Fruit fly (Drosophila melanogaster) whole organism, embryonic: ENCODE results near the gene CG17300.

Experiments used
- Aef1 ChIP-seq: fragments of 200-800 bp; sonication (Bioruptor generic); IDR thresholded peaks from 3 replicates; pipeline ENCODE4 v1.3.6; 2022; ENCODE audit warnings: missing biosample characterization, missing genetic modification characterization
- Asciz ChIP-seq: fragments of 200-800 bp; sonication (Bioruptor generic); optimal IDR thresholded peaks from 2 replicates; lab custom pipeline; 2017; ENCODE audit warnings: missing biosample characterization, mild to moderate bottlenecking, missing genetic modification characterization, missing genetic modification reagents
- Atf-2 ChIP-seq: fragments of 200-800 bp; sonication (Bioruptor generic); optimal IDR thresholded peaks from 2 replicates; lab custom pipeline; 2016; ENCODE audit warnings: missing biosample characterization, missing genetic modification characterization
- Atf3 ChIP-seq: fragments of 200-800 bp; sonication (Bioruptor generic); optimal IDR thresholded peaks from 3 replicates; lab custom pipeline; 2016; ENCODE audit warnings: missing biosample characterization, missing genetic modification characterization
- Blimp-1 ChIP-seq: fragments of 200-800 bp; sonication (Bioruptor generic); optimal IDR thresholded peaks from 3 replicates; lab custom pipeline; 2018; ENCODE audit warnings: missing biosample characterization, missing genetic modification characterization, mild to moderate bottlenecking, moderate library complexity, missing genetic modification reagents
- CG12155 ChIP-seq: fragments of 200-800 bp; sonication (Bioruptor generic); optimal IDR thresholded peaks from 3 replicates; lab custom pipeline; 2016; ENCODE audit warnings: missing biosample characterization, missing genetic modification characterization
- CG14014 ChIP-seq: fragments of 200-800 bp; sonication (Bioruptor generic); IDR thresholded peaks from 2 replicates; pipeline ENCODE4 v1.3.6; 2022; ENCODE audit warnings: missing biosample characterization, missing genetic modification characterization
- CG16863 ChIP-seq: fragments of 200-800 bp; sonication (Bioruptor generic); optimal IDR thresholded peaks from 3 replicates; lab custom pipeline; 2016; ENCODE audit warnings: missing biosample characterization, missing genetic modification characterization
- CG2712 ChIP-seq: fragments of 200-800 bp; optimal IDR thresholded peaks from 3 replicates; lab custom pipeline; 2019; ENCODE audit warnings: missing biosample characterization, mild to moderate bottlenecking, missing genetic modification characterization, moderate library complexity
- CG30403 ChIP-seq: fragments of 200-800 bp; sonication (Bioruptor generic); optimal IDR thresholded peaks from 3 replicates; lab custom pipeline; 2016; ENCODE audit warnings: missing biosample characterization, missing genetic modification characterization
- CG32532 ChIP-seq: fragments of 200-800 bp; sonication (Bioruptor generic); IDR thresholded peaks from 2 replicates; pipeline ENCODE4 v1.3.6; 2022; ENCODE audit warnings: missing biosample characterization, missing genetic modification characterization
- CG32767 ChIP-seq: fragments of 200-800 bp; sonication (Bioruptor generic); IDR thresholded peaks from 2 replicates; pipeline ENCODE4 v1.3.6; 2022; ENCODE audit warnings: missing biosample characterization, missing genetic modification characterization
- CG3281 ChIP-seq: fragments of 200-800 bp; sonication (Bioruptor generic); optimal IDR thresholded peaks from 3 replicates; lab custom pipeline; 2017; ENCODE audit warnings: missing biosample characterization, mild to moderate bottlenecking, missing genetic modification characterization
- CG4617 ChIP-seq: fragments of 200-800 bp; sonication (Bioruptor generic); optimal IDR thresholded peaks from 3 replicates; lab custom pipeline; 2016; ENCODE audit warnings: missing biosample characterization, missing genetic modification characterization, borderline replicate concordance
- CG4730 ChIP-seq: fragments of 200-800 bp; sonication (Bioruptor generic); IDR thresholded peaks from 2 replicates; pipeline ENCODE4 v1.3.6; 2022; ENCODE audit warnings: missing biosample characterization, missing genetic modification characterization
- CG7745 ChIP-seq: fragments of 200-800 bp; sonication (Bioruptor generic); optimal IDR thresholded peaks from 2 replicates; lab custom pipeline; 2018; ENCODE audit warnings: missing biosample characterization, mild to moderate bottlenecking, missing genetic modification characterization, moderate library complexity
- CG7786 ChIP-seq: fragments of 200-800 bp; sonication (Bioruptor generic); optimal IDR thresholded peaks from 2 replicates; lab custom pipeline; 2016; ENCODE audit warnings: missing biosample characterization, missing genetic modification characterization
- CG8290 ChIP-seq, 3 experiments: fragments of 200-800 bp; sonication (Bioruptor generic); optimal IDR thresholded peaks; 2 replicates each; lab custom pipeline; 2016 to 2019; ENCODE audit warnings: missing biosample characterization in 3 of 3, missing genetic modification characterization in 3 of 3, mild to moderate bottlenecking in 2 of 3, moderate library complexity in 1 of 3
- CG8478 ChIP-seq: fragments of >200 bp; optimal IDR thresholded peaks from 2 replicates; lab custom pipeline; 2018
- Chrac-16 ChIP-seq: fragments of 200-800 bp; sonication (Bioruptor generic); optimal IDR thresholded peaks from 3 replicates; lab custom pipeline; 2016; ENCODE audit warnings: missing biosample characterization, missing genetic modification characterization
- D19B ChIP-seq: fragments of 200-800 bp; sonication (Bioruptor generic); optimal IDR thresholded peaks from 2 replicates; lab custom pipeline; 2017; ENCODE audit warnings: missing biosample characterization, mild to moderate bottlenecking, missing genetic modification characterization
- Doc2 ChIP-seq: fragments of 200-800 bp; sonication (Bioruptor generic); IDR thresholded peaks from 2 replicates; pipeline ENCODE4 v1.3.6; 2022; ENCODE audit warnings: missing biosample characterization, missing genetic modification characterization
- Dref ChIP-seq: fragments of 200-800 bp; sonication (Bioruptor generic); IDR thresholded peaks from 2 replicates; pipeline ENCODE4 v1.3.6; 2022; ENCODE audit warnings: missing biosample characterization, missing genetic modification characterization
- Fer1 ChIP-seq: fragments of 200-800 bp; sonication (Bioruptor generic); optimal IDR thresholded peaks from 2 replicates; lab custom pipeline; 2017; ENCODE audit warnings: missing biosample characterization, mild to moderate bottlenecking, missing genetic modification characterization
- HLHmδ ChIP-seq: fragments of 200-800 bp; sonication (Bioruptor generic); optimal IDR thresholded peaks from 2 replicates; lab custom pipeline; 2018; ENCODE audit warnings: missing biosample characterization, mild to moderate bottlenecking, missing genetic modification characterization, moderate library complexity
- MTF-1 ChIP-seq: fragments of 200-800 bp; sonication (Bioruptor generic); optimal IDR thresholded peaks from 2 replicates; lab custom pipeline; 2018; ENCODE audit warnings: missing biosample characterization, mild to moderate bottlenecking, missing genetic modification characterization, borderline replicate concordance
- Med ChIP-seq: fragments of 200-800 bp; sonication (Bioruptor generic); peaks from one replicate; lab custom pipeline; 2016; ENCODE audit warnings: missing biosample characterization, missing genetic modification characterization, mild to moderate bottlenecking, inconsistent platforms, moderate library complexity
- Mes4 ChIP-seq: fragments of 200-800 bp; sonication (Bioruptor generic); optimal IDR thresholded peaks from 2 replicates; lab custom pipeline; 2016; ENCODE audit warnings: missing biosample characterization, missing genetic modification characterization
- Stat92E ChIP-seq, 3 experiments: fragments of >200 bp in 2 of 3; fragments of 200-800 bp in 1 of 3; sonication (Bioruptor generic) in 1 of 3; optimal IDR thresholded peaks; 2 replicates each; lab custom pipeline; 2017 to 2019; ENCODE audit warnings: missing biosample characterization in 3 of 3, missing genetic modification characterization in 3 of 3, mild to moderate bottlenecking in 1 of 3, moderate library complexity in 1 of 3
- ac ChIP-seq: fragments of 200-800 bp; sonication (Bioruptor generic); optimal IDR thresholded peaks from 3 replicates; lab custom pipeline; 2017; ENCODE audit warnings: missing biosample characterization, mild to moderate bottlenecking, missing genetic modification characterization
- bcd ChIP-seq: fragments of 200-800 bp; sonication (Bioruptor generic); optimal IDR thresholded peaks from 2 replicates; lab custom pipeline; 2017; ENCODE audit warnings: missing biosample characterization, mild to moderate bottlenecking, missing genetic modification characterization
- cg ChIP-seq: fragments of 200-800 bp; sonication (Bioruptor generic); optimal IDR thresholded peaks from 3 replicates; lab custom pipeline; 2019; ENCODE audit warnings: missing biosample characterization, mild to moderate bottlenecking, missing genetic modification characterization, moderate library complexity
- chif ChIP-seq, 2 experiments: fragments of 200-800 bp; sonication (Bioruptor generic); optimal IDR thresholded peaks; 3 replicates each; lab custom pipeline; 2016; ENCODE audit warnings: missing biosample characterization in 2 of 2, missing genetic modification characterization in 2 of 2
- chinmo ChIP-seq: fragments of 200-800 bp; sonication (Bioruptor generic); IDR thresholded peaks from 4 replicates; pipeline ENCODE4 v1.3.6; 2022; ENCODE audit warnings: missing biosample characterization, missing genetic modification characterization; ENCODE audit not compliant: partially characterized antibody
- ci ChIP-seq: fragments of 200-800 bp; sonication (Bioruptor generic); IDR thresholded peaks from 3 replicates; pipeline ENCODE4 v1.3.6; 2022; ENCODE audit warnings: missing biosample characterization, missing genetic modification characterization
- en ChIP-seq: fragments of 200-800 bp; sonication (Bioruptor generic); optimal IDR thresholded peaks from 2 replicates; lab custom pipeline; 2016; ENCODE audit warnings: missing biosample characterization, missing genetic modification characterization
- inv ChIP-seq: fragments of 200-800 bp; sonication (Bioruptor generic); IDR thresholded peaks from 2 replicates; pipeline ENCODE4 v1.3.6; 2022; ENCODE audit warnings: missing biosample characterization, missing genetic modification characterization; ENCODE audit not compliant: partially characterized antibody
- jing ChIP-seq: fragments of 200-800 bp; sonication (Bioruptor generic); optimal IDR thresholded peaks from 2 replicates; lab custom pipeline; 2018; ENCODE audit warnings: missing biosample characterization, mild to moderate bottlenecking, missing genetic modification characterization
- knrl ChIP-seq: fragments of 200-800 bp; sonication (Bioruptor generic); IDR thresholded peaks from 3 replicates; pipeline ENCODE4 v1.3.6; 2022; ENCODE audit warnings: missing biosample characterization, missing genetic modification characterization; ENCODE audit not compliant: partially characterized antibody
- mld ChIP-seq: fragments of 200-800 bp; sonication (Bioruptor generic); IDR thresholded peaks from 3 replicates; pipeline ENCODE4 v1.3.6; 2022; ENCODE audit warnings: missing biosample characterization, missing genetic modification characterization; ENCODE audit not compliant: partially characterized antibody
- pita ChIP-seq: fragments of 200-800 bp; sonication (Bioruptor generic); optimal IDR thresholded peaks from 2 replicates; lab custom pipeline; 2017; ENCODE audit warnings: missing biosample characterization, mild to moderate bottlenecking, missing genetic modification characterization
- pnt ChIP-seq: fragments of 200-800 bp; sonication (Bioruptor generic); optimal IDR thresholded peaks from 3 replicates; lab custom pipeline; 2016; ENCODE audit warnings: missing biosample characterization, missing genetic modification characterization
- sisA ChIP-seq: fragments of 200-800 bp; sonication (Bioruptor generic); IDR thresholded peaks from 2 replicates; pipeline ENCODE4 v1.3.6; 2022; ENCODE audit warnings: missing biosample characterization, missing genetic modification characterization
- sna ChIP-seq: fragments of 200-800 bp; sonication (Bioruptor generic); IDR thresholded peaks from 2 replicates; pipeline ENCODE4 v1.3.6; 2022; ENCODE audit warnings: missing biosample characterization, missing genetic modification characterization; ENCODE audit not compliant: partially characterized antibody
- trem ChIP-seq: fragments of 200-800 bp; optimal IDR thresholded peaks from 3 replicates; lab custom pipeline; 2019; ENCODE audit warnings: missing biosample characterization, mild to moderate bottlenecking, missing genetic modification characterization, moderate library complexity
- trh ChIP-seq: fragments of 200-800 bp; sonication (Bioruptor generic); optimal IDR thresholded peaks from 2 replicates; lab custom pipeline; 2016; ENCODE audit warnings: missing biosample characterization, missing genetic modification characterization
- twi ChIP-seq: fragments of 200-800 bp; optimal IDR thresholded peaks from 2 replicates; lab custom pipeline; 2019; ENCODE audit warnings: missing biosample characterization, mild to moderate bottlenecking, missing genetic modification characterization, moderate library complexity
- z ChIP-seq: fragments of 200-800 bp; sonication (Bioruptor generic); IDR thresholded peaks from 3 replicates; pipeline ENCODE4 v1.3.6; 2022; ENCODE audit warnings: missing biosample characterization, missing genetic modification characterization

The CG17300 gene

dm6 chr3L:13036706-13037457 lies 50.2 kb downstream of the CG17300 start, which contains the start of gene Srrm1 (continued):
- TF ChIP-seq Stat92E (GFP tag; optimal IDR thresholded peaks at IDR 0.05; lab: Kevin White, UChicago): no peak
- TF ChIP-seq knrl: peak; percentile 92
- peak; percentile 28 for TF ChIP-seq CG2712 (tag; lab: Kevin White, UChicago)
- TF ChIP-seq z (GFP tag; lab: Robert Waterston, UW): no peak
- no peak for TF ChIP-seq CG7745 (tag; lab: Kevin White, UChicago)
- TF ChIP-seq CG8290 (GFP tag; optimal IDR thresholded peaks at IDR 0.05; lab: Kevin White, UChicago): no peak
- peak; percentile 8 to 44 for TF ChIP-seq CG8290 (tag; optimal IDR thresholded peaks at IDR 0.05; lab: Kevin White, UChicago)
- peak; percentile 17 for TF ChIP-seq Chrac-16 (GFP tag; lab: Kevin White, UChicago)
- TF ChIP-seq CG32767 (GFP tag; lab: Robert Waterston, UW): 0 out of 2 replicates have a peak, but pooled peaks have one; percentile 9
- TF ChIP-seq CG14014 (GFP tag; lab: Robert Waterston, UW): no peak
- TF ChIP-seq ci (GFP tag; lab: Robert Waterston, UW): peak; percentile 83
- peak; percentile 90 for TF ChIP-seq CG4617 (GFP tag; lab: Kevin White, UChicago)
- peak; percentile 5 for TF ChIP-seq twi (tag; lab: Kevin White, UChicago)
- peak; percentile 79; the same call in 1 of the 2 replicates for TF ChIP-seq sna (GFP tag; lab: Robert Waterston, UW)
- peak; percentile 97 for TF ChIP-seq Dref (GFP tag; lab: Robert Waterston, UW)
- TF ChIP-seq CG3281: no peak
- TF ChIP-seq inv (GFP tag; lab: Robert Waterston, UW): peak; percentile 92
- TF ChIP-seq Doc2 (GFP tag; lab: Robert Waterston, UW): no peak
- TF ChIP-seq HLHmδ (GFP tag; lab: Kevin White, UChicago): no peak
- peak; percentile 17 for TF ChIP-seq Atf-2 (GFP tag; lab: Kevin White, UChicago)
- peak; percentile 19 to 22 for TF ChIP-seq chif (GFP tag; optimal IDR thresholded peaks at IDR 0.05; lab: Kevin White, UChicago)
- TF ChIP-seq pita: no peak
- peak; percentile 94 for TF ChIP-seq Med
- peak; percentile 90 for TF ChIP-seq cg
- no peak for TF ChIP-seq trh (GFP tag; lab: Kevin White, UChicago)
- peak; percentile 41 for TF ChIP-seq CG32532 (GFP tag; lab: Robert Waterston, UW)
- peak; percentile 42 for TF ChIP-seq CG7786 (GFP tag; lab: Kevin White, UChicago)
- TF ChIP-seq sisA: peak; percentile 23; the same call in 1 of the 2 replicates
- no peak for TF ChIP-seq D19B
- TF ChIP-seq CG8478 (lab: Kevin White, UChicago): no peak
- peak; percentile 59 for TF ChIP-seq CG30403 (GFP tag; lab: Kevin White, UChicago)
- TF ChIP-seq Asciz: no peak
- TF ChIP-seq ac (GFP tag; lab: Kevin White, UChicago): no peak
- TF ChIP-seq Fer1: peak; percentile 42
- TF ChIP-seq pnt (GFP tag; lab: Kevin White, UChicago): peak; percentile 47
- TF ChIP-seq MTF-1: no peak
- TF ChIP-seq CG4730 (GFP tag; lab: Robert Waterston, UW): no peak
- no peak for TF ChIP-seq Aef1 (GFP tag; lab: Robert Waterston, UW)
- peak; percentile 86; the same call in 2 of the 3 replicates for TF ChIP-seq mld (GFP tag; lab: Robert Waterston, UW)
- TF ChIP-seq Blimp-1: no peak
- no peak for TF ChIP-seq Mes4 (GFP tag; lab: Kevin White, UChicago)
- no peak for TF ChIP-seq bcd (GFP tag; lab: Kevin White, UChicago)
- TF ChIP-seq trem (tag; lab: Kevin White, UChicago): peak; percentile 67
- no peak for TF ChIP-seq en
- TF ChIP-seq jing (GFP tag; lab: Kevin White, UChicago): no peak
- TF ChIP-seq CG16863 (GFP tag; lab: Kevin White, UChicago): peak; percentile 6
- peak; percentile 69; the same call in 1 of the 4 replicates for TF ChIP-seq chinmo (GFP tag; lab: Robert Waterston, UW)
- peak; percentile 30 for TF ChIP-seq Atf3 (GFP tag; lab: Kevin White, UChicago)
- TF ChIP-seq CG12155 (GFP tag; lab: Kevin White, UChicago): peak; percentile 48
